Worm (Caenorhabditis elegans): ENCODE results near the gene W04G3.11.

DNA sequence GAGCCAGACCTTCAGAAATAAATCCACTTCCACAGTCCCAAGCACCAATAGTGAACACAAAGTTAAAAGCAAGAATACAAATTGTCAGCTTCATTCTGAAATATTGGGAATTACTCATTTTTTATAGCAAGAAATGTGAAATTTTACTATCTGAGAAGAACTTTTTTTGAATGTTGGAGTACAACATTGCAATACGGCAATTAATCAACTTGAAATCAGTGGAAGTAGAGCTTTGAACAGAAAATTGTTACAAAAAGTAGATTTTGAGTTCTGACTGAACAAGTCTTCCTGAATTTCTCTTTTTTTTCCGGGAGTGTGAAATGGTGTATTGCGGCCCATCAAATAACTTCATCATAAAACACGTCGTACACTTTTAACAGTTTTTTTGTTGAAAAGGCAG, 10.8 kb upstream of the W04G3.11 start, which contains the start of gene W04G3.10:
- TF ChIP-seq dpl-1 (GFP tag; optimal IDR thresholded peaks at IDR 0.05): no peak
- TF ChIP-seq akir-1 (GFP tag; optimal IDR thresholded peaks at IDR 0.05): no peak
- no peak for TF ChIP-seq unc-62 (GFP tag; optimal IDR thresholded peaks at IDR 0.05)
- TF ChIP-seq ceh-27 (GFP tag; optimal IDR thresholded peaks at IDR 0.05): no peak
- no peak for TF ChIP-seq K12H6.12 (tag; optimal IDR thresholded peaks at IDR 0.05)
- TF ChIP-seq athp-1 (tag; optimal IDR thresholded peaks at IDR 0.05): no peak
- no peak for TF ChIP-seq hlh-26 (GFP tag; conservative IDR thresholded peaks at IDR 0.05)
- no peak for TF ChIP-seq lin-35 (GFP tag; optimal IDR thresholded peaks at IDR 0.05)
- no peak for TF ChIP-seq nfya-1 (tag; optimal IDR thresholded peaks at IDR 0.05; ENCODE audit: borderline replicate concordance, insufficient read depth)
- TF ChIP-seq ceh-100 (GFP tag; IDR thresholded peaks at IDR 0.05): no peak
- no peak for TF ChIP-seq egrh-3 (GFP tag; IDR thresholded peaks at IDR 0.05)
- no peak for TF ChIP-seq hrde-1 (tag; optimal IDR thresholded peaks at IDR 0.05; ENCODE audit: borderline replicate concordance)
- no peak for TF ChIP-seq snpc-4 (GFP tag; optimal IDR thresholded peaks at IDR 0.05)
- TF ChIP-seq snpc-4 (tag; optimal IDR thresholded peaks at IDR 0.05): no peak
- no peak for TF ChIP-seq B0019.2 (GFP tag; conservative IDR thresholded peaks at IDR 0.05)
